Worm (Caenorhabditis elegans): Measurements from ENCODE around the gene srd-30.

The srd-30 gene

DNA sequence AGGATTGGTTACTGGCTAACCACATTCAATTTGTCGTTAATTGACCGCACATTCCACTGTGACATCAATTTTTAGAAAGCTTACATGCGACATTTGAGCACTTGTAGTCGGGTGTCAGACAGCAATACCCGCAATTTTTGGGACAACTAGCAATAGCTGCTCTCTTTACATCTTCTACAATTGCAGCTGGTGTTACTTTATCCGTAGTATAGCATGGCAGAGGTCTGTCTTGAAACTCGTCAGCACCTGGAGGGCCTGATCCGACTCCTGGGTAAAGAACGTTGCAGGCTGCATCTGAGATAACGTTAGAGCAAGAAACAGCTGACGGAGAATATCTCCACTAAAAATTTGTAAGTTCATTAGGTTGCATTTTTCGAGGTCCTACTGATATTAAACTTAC, 9.8 kb downstream of the srd-30 start:
- no peak for TF ChIP-seq blmp-1 (tag; optimal IDR thresholded peaks at IDR 0.05)
- TF ChIP-seq hlh-1 (tag; optimal IDR thresholded peaks at IDR 0.05): no peak
- no peak for TF ChIP-seq nhr-2 (tag; optimal IDR thresholded peaks at IDR 0.05)
- no peak for TF ChIP-seq unc-39 (tag; optimal IDR thresholded peaks at IDR 0.05)
- TF ChIP-seq mab-5 (tag; optimal IDR thresholded peaks at IDR 0.05): no peak
- no peak for TF ChIP-seq sem-2 (GFP tag; optimal IDR thresholded peaks at IDR 0.05)
- no peak for TF ChIP-seq pha-4 (tag; optimal IDR thresholded peaks at IDR 0.05)
- no peak for TF ChIP-seq lin-32 (GFP tag; optimal IDR thresholded peaks at IDR 0.05)
- TF ChIP-seq elt-3 (tag; optimal IDR thresholded peaks at IDR 0.05): no peak
- TF ChIP-seq mls-2 (tag; optimal IDR thresholded peaks at IDR 0.05): no peak
- no peak for TF ChIP-seq ces-1 (GFP tag; optimal IDR thresholded peaks at IDR 0.05)

- TF ChIP-seq lin-13 (tag; optimal IDR thresholded peaks at IDR 0.05) (no peak), ceh-83 (GFP tag; optimal IDR thresholded peaks at IDR 0.05) (no peak), unc-39 (tag; optimal IDR thresholded peaks at IDR 0.05) (no peak), cnd-1 (tag; optimal IDR thresholded peaks at IDR 0.05) (no peak), pha-4 (tag; optimal IDR thresholded peaks at IDR 0.05) (no peak), mls-2 (tag; optimal IDR thresholded peaks at IDR 0.05) (no peak), blmp-1 (tag; optimal IDR thresholded peaks at IDR 0.05) (no peak), lsy-2 (tag; optimal IDR thresholded peaks at IDR 0.05) (no peak), snpc-4 (tag; optimal IDR thresholded peaks at IDR 0.05) (no peak), zip-8 (tag; optimal IDR thresholded peaks at IDR 0.05) (no peak), mab-5 (tag; optimal IDR thresholded peaks at IDR 0.05) (no peak), elt-1 (tag; optimal IDR thresholded peaks at IDR 0.05; ENCODE audit: borderline replicate concordance, insufficient read depth) (no peak), lin-32 (GFP tag; optimal IDR thresholded peaks at IDR 0.05) (no peak), flh-1 (GFP tag; optimal IDR thresholded peaks at IDR 0.05) (no peak), sptf-1 (tag; optimal IDR thresholded peaks at IDR 0.05) (no peak), unc-62 (GFP tag; optimal IDR thresholded peaks at IDR 0.05) (no peak), elt-3 (tag; optimal IDR thresholded peaks at IDR 0.05) (no peak), ceh-43 (GFP tag; optimal IDR thresholded peaks at IDR 0.05) (no peak), M03D4.4 (tag; optimal IDR thresholded peaks at IDR 0.05) (no peak), ces-1 (GFP tag; optimal IDR thresholded peaks at IDR 0.05) (no peak)
Measured at ce11 chrV:7639787-7640186, 10.2 kb downstream of the srd-30 start, which contains the start of gene F07C4.10. TSS of gene F07C4.10 (minus strand) at chrV:7639887.

- TF ChIP-seq drap-1 (GFP tag; optimal IDR thresholded peaks at IDR 0.05) (no peak), lin-32 (GFP tag; optimal IDR thresholded peaks at IDR 0.05) (no peak), ham-2 (GFP tag; optimal IDR thresholded peaks at IDR 0.05) (no peak), bed-3 (GFP tag; optimal IDR thresholded peaks at IDR 0.05) (no peak), zip-8 (tag; optimal IDR thresholded peaks at IDR 0.05) (no peak), M03D4.4 (tag; optimal IDR thresholded peaks at IDR 0.05) (no peak), sptf-1 (tag; optimal IDR thresholded peaks at IDR 0.05) (no peak), lsy-2 (tag; optimal IDR thresholded peaks at IDR 0.05) (no peak), hlh-1 (tag; optimal IDR thresholded peaks at IDR 0.05) (no peak), nhr-2 (tag; optimal IDR thresholded peaks at IDR 0.05) (no peak), elt-3 (tag; optimal IDR thresholded peaks at IDR 0.05) (no peak), unc-120 (tag; optimal IDR thresholded peaks at IDR 0.05; ENCODE audit: poor library complexity, severe bottlenecking) (no peak)
Measured at ce11 chrV:7641718-7642117, 12.1 kb downstream of the srd-30 start.

ce11 chrV:7643416-7643815, 13.8 kb downstream of the srd-30 start, which contains the start of gene F07C4.11:
TSS of gene F07C4.11 (minus strand) at chrV:7643516.
- TF ChIP-seq snpc-4 (tag; optimal IDR thresholded peaks at IDR 0.05) (no peak), nhr-28 (tag; optimal IDR thresholded peaks at IDR 0.05) (no peak)

- no peak for TF ChIP-seq nhr-2 (tag; optimal IDR thresholded peaks at IDR 0.05)
- no peak for TF ChIP-seq flh-1 (GFP tag; optimal IDR thresholded peaks at IDR 0.05)
- no peak for TF ChIP-seq sem-2 (GFP tag; optimal IDR thresholded peaks at IDR 0.05)
- no peak for TF ChIP-seq elt-1 (tag; optimal IDR thresholded peaks at IDR 0.05; ENCODE audit: borderline replicate concordance, insufficient read depth)
- no peak for TF ChIP-seq M03D4.4 (tag; optimal IDR thresholded peaks at IDR 0.05)
- TF ChIP-seq unc-120 (tag; optimal IDR thresholded peaks at IDR 0.05; ENCODE audit: poor library complexity, severe bottlenecking): no peak
- TF ChIP-seq ceh-83 (GFP tag; optimal IDR thresholded peaks at IDR 0.05): no peak
- TF ChIP-seq lin-32 (GFP tag; optimal IDR thresholded peaks at IDR 0.05): no peak
- TF ChIP-seq drap-1 (GFP tag; optimal IDR thresholded peaks at IDR 0.05): no peak
- no peak for TF ChIP-seq lin-13 (tag; optimal IDR thresholded peaks at IDR 0.05)
- TF ChIP-seq nhr-12 (tag; optimal IDR thresholded peaks at IDR 0.05): no peak
- TF ChIP-seq blmp-1 (tag; optimal IDR thresholded peaks at IDR 0.05): no peak
- TF ChIP-seq hlh-1 (tag; optimal IDR thresholded peaks at IDR 0.05): no peak
- TF ChIP-seq ham-2 (GFP tag; optimal IDR thresholded peaks at IDR 0.05): no peak
- no peak for TF ChIP-seq sptf-1 (tag; optimal IDR thresholded peaks at IDR 0.05)
Measured at ce11 chrV:7645454-7645853, 15.8 kb downstream of the srd-30 start, which contains the start of gene str-47. TSS of gene str-47 (plus strand) at chrV:7645754.

All from whole organism, mixed stage, embryonic.